Worm (Caenorhabditis elegans) whole organism, late embryonic: ENCODE measurements around the gene mog-4.

ENCODE experiments used
- ceh-30 ChIP-seq: fragments of 150-350 bp; optimal IDR thresholded peaks from 2 replicates; lab custom pipeline; 2014; ENCODE audit warnings: missing biosample characterization, missing genetic modification characterization
- ceh-6 ChIP-seq: fragments of 200-800 bp; sonication (Bioruptor generic); optimal IDR thresholded peaks from 2 replicates; lab custom pipeline; 2018; ENCODE audit warnings: mild to moderate bottlenecking, missing genetic modification characterization, missing compliant biosample characterization
- che-1 ChIP-seq: sonication (generic microtip); optimal IDR thresholded peaks from 2 replicates; lab custom pipeline; 2016; ENCODE audit warnings: mild to moderate bottlenecking, missing genetic modification characterization, missing compliant biosample characterization
- dve-1 ChIP-seq: sonication (generic microtip); optimal IDR thresholded peaks from 2 replicates; lab custom pipeline; 2017; ENCODE audit warnings: antibody characterized with exemption, mild to moderate bottlenecking, missing genetic modification characterization, missing compliant biosample characterization
- ets-4 ChIP-seq: sonication (generic microtip); optimal IDR thresholded peaks from 2 replicates; lab custom pipeline; 2016; ENCODE audit warnings: missing genetic modification characterization, missing compliant biosample characterization
- fkh-10 ChIP-seq: fragments of 150-350 bp; optimal IDR thresholded peaks from 2 replicates; lab custom pipeline; 2014; ENCODE audit warnings: missing biosample characterization, missing genetic modification reagents, missing genetic modification characterization
- nfya-1 ChIP-seq: sonication (generic microtip); optimal IDR thresholded peaks from 2 replicates; lab custom pipeline; 2017; ENCODE audit warnings: missing genetic modification characterization, mild to moderate bottlenecking, missing compliant biosample characterization, antibody characterized with exemption, moderate library complexity
- npax-4 ChIP-seq: sonication (generic microtip); optimal IDR thresholded peaks from 2 replicates; lab custom pipeline; 2016; ENCODE audit warnings: missing genetic modification characterization, missing compliant biosample characterization
- pqm-1 ChIP-seq: sonication (generic microtip); optimal IDR thresholded peaks from 2 replicates; lab custom pipeline; 2016; ENCODE audit warnings: missing genetic modification characterization, missing compliant biosample characterization
- tbx-2 ChIP-seq: sonication (generic microtip); optimal IDR thresholded peaks from 2 replicates; lab custom pipeline; 2016; ENCODE audit warnings: missing genetic modification characterization, missing compliant biosample characterization
- ttx-3 ChIP-seq: sonication (generic microtip); optimal IDR thresholded peaks from 2 replicates; lab custom pipeline; 2016; ENCODE audit warnings: missing genetic modification reagents, missing genetic modification characterization, missing compliant biosample characterization
- ztf-16 ChIP-seq: sonication (generic microtip); optimal IDR thresholded peaks from 2 replicates; lab custom pipeline; 2017; ENCODE audit warnings: missing genetic modification characterization, missing compliant biosample characterization

DNA sequence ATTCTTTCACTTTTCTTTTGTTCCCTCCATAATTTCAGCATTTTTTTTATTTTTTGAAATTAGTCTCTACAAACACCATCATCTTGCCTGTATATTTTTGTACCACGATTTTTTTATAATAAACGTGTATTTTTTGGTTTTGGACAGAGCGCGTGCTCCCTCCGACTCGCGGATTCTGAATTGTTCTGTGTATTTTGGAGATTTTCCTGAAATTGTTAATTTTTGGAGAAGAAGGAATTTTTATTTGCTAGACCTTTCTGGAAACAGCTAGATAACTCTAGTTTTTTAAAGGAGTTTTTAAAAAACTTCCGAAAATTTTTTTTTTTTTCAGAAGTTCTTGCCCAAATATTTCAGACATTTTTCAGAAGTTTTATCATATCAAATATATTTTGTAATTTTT is 15.0 kb upstream of the mog-4 start, which contains the start of gene C01G12.13:
- TF ChIP-seq pqm-1 (tag; lab: Kevin White, UChicago) (no peak), nfya-1 (no peak), ztf-16 (tag; lab: Kevin White, UChicago) (no peak), che-1 (no peak), ttx-3 (tag; lab: Kevin White, UChicago) (no peak), ets-4 (tag; lab: Kevin White, UChicago) (no peak), fkh-10 (GFP tag; lab: Kevin White, UChicago) (no peak), tbx-2 (no peak), npax-4 (tag; lab: Kevin White, UChicago) (no peak), ceh-30 (tag; lab: Kevin White, UChicago) (no peak), ceh-6 (GFP tag; lab: Kevin White, UChicago) (no peak), dve-1 (no peak)
